Fruit fly (Drosophila melanogaster): Measurements from ENCODE around the gene CheA87a.

Gene CheA87a

dm6 chr3R:13371840-13372680, 2.6 kb downstream of the CheA87a start, which contains the start of the genes Lip3 and CG34309:
Lip3 (minus strand) TSS chr3R:13371904.
CG34309 (plus strand) TSS chr3R:13372630.
- TF ChIP-seq Myc (optimal IDR thresholded peaks at IDR 0.05) (no peak), lola (GFP tag; optimal IDR thresholded peaks at IDR 0.05) (no peak), Dif (GFP tag; optimal IDR thresholded peaks at IDR 0.05; ENCODE audit: partially characterized antibody) (no peak), tai (GFP tag; optimal IDR thresholded peaks at IDR 0.05) (peak; percentile 9), Hr78 (GFP tag; optimal IDR thresholded peaks at IDR 0.05) (no peak), psq (GFP tag; optimal IDR thresholded peaks at IDR 0.05) (peak; percentile 73), OdsH (GFP tag; optimal IDR thresholded peaks at IDR 0.05) (peak; percentile 81), Mio (GFP tag; optimal IDR thresholded peaks at IDR 0.05) (no peak), br (GFP tag; optimal IDR thresholded peaks at IDR 0.05) (peak; percentile 51), foxo (GFP tag; optimal IDR thresholded peaks at IDR 0.05) (peak in 1 of 2 experiments; percentile 65), Abd-B (GFP tag; optimal IDR thresholded peaks at IDR 0.05) (no peak), Hr83 (GFP tag; optimal IDR thresholded peaks at IDR 0.05; ENCODE audit: poor library complexity, severe bottlenecking) (no peak), GATAd (GFP tag; optimal IDR thresholded peaks at IDR 0.05) (no peak), pan (optimal IDR thresholded peaks at IDR 0.05) (no peak), brk (GFP tag; optimal IDR thresholded peaks at IDR 0.05) (peak; percentile 82), Rel (GFP tag; optimal IDR thresholded peaks at IDR 0.05) (peak; percentile 32), Rel (tag; optimal IDR thresholded peaks at IDR 0.05) (no peak), Hnf4 (GFP tag; optimal IDR thresholded peaks at IDR 0.05) (peak; percentile 67), HLH106 (tag; optimal IDR thresholded peaks at IDR 0.05) (peak; percentile 69), h (GFP tag; optimal IDR thresholded peaks at IDR 0.05) (peak; percentile 82), usp (GFP tag; optimal IDR thresholded peaks at IDR 0.05) (no peak), Jra (GFP tag; optimal IDR thresholded peaks at IDR 0.05) (peak; percentile 52), Sp1 (GFP tag; optimal IDR thresholded peaks at IDR 0.05) (peak; percentile 88), Vsx2 (GFP tag; optimal IDR thresholded peaks at IDR 0.05; ENCODE audit: partially characterized antibody) (no peak), CG9705 (GFP tag; optimal IDR thresholded peaks at IDR 0.05) (no peak), sage (GFP tag; optimal IDR thresholded peaks at IDR 0.05) (peak; percentile 24), CrebA (GFP tag; optimal IDR thresholded peaks at IDR 0.05; ENCODE audit: borderline replicate concordance) (peak; percentile 0), ey (GFP tag; optimal IDR thresholded peaks at IDR 0.05) (peak; percentile 73), CG32264 (GFP tag; optimal IDR thresholded peaks at IDR 0.05) (peak; percentile 1), rgr (GFP tag; optimal IDR thresholded peaks at IDR 0.05) (peak; percentile 82), fru (GFP tag; optimal IDR thresholded peaks at IDR 0.05) (peak; percentile 76), sv (GFP tag; optimal IDR thresholded peaks at IDR 0.05) (no peak), dl (GFP tag; optimal IDR thresholded peaks at IDR 0.05; ENCODE audit: insufficient read depth in 1 of 2, partially characterized antibody in 2 of 2) (no peak), jim (GFP tag; optimal IDR thresholded peaks at IDR 0.05) (no peak), Dfd (GFP tag; optimal IDR thresholded peaks at IDR 0.05) (no peak), dsf (GFP tag; optimal IDR thresholded peaks at IDR 0.05; ENCODE audit: borderline replicate concordance) (no peak), N (GFP tag; optimal IDR thresholded peaks at IDR 0.05) (no peak), woc (GFP tag; optimal IDR thresholded peaks at IDR 0.05) (no peak), dmrt93B (GFP tag; optimal IDR thresholded peaks at IDR 0.05) (peak; percentile 60)

dm6 chr3R:13374913-13375312, 5.5 kb downstream of the CheA87a start:
- TF ChIP-seq lola (GFP tag; optimal IDR thresholded peaks at IDR 0.05): no peak
- no peak for TF ChIP-seq dl (GFP tag; optimal IDR thresholded peaks at IDR 0.05; ENCODE audit: insufficient read depth in 1 of 2, partially characterized antibody in 2 of 2)
- no peak for TF ChIP-seq CG32264 (GFP tag; optimal IDR thresholded peaks at IDR 0.05)
- TF ChIP-seq Dif (GFP tag; optimal IDR thresholded peaks at IDR 0.05; ENCODE audit: partially characterized antibody): no peak
- TF ChIP-seq tai (GFP tag; optimal IDR thresholded peaks at IDR 0.05): no peak
- no peak for TF ChIP-seq Sp1 (GFP tag; optimal IDR thresholded peaks at IDR 0.05)
- no peak for TF ChIP-seq Hr83 (GFP tag; optimal IDR thresholded peaks at IDR 0.05; ENCODE audit: poor library complexity, severe bottlenecking)
- no peak for TF ChIP-seq ey (GFP tag; optimal IDR thresholded peaks at IDR 0.05)

All from whole organism, wandering third instar larva.